Worm (Caenorhabditis elegans): ENCODE measurements around the gene srd-70.

ce11 chrV:20411659-20412058 lies 42.3 kb upstream of the srd-70 start, which contains the start of gene F53H2.3:
- TF ChIP-seq flt-1 (GFP tag; IDR thresholded peaks at IDR 0.05), result no peak
- TF ChIP-seq med-1 (GFP tag; optimal IDR thresholded peaks at IDR 0.05; ENCODE audit: insufficient read depth), result no peak
- no peak for TF ChIP-seq ztf-23 (GFP tag; IDR thresholded peaks at IDR 0.05)
- no peak for TF ChIP-seq tab-1 (GFP tag; IDR thresholded peaks at IDR 0.05)
- no peak for TF ChIP-seq cog-1 (tag; optimal IDR thresholded peaks at IDR 0.05)
- no peak for TF ChIP-seq klf-2 (GFP tag; conservative IDR thresholded peaks at IDR 0.05)
- TF ChIP-seq ztf-29 (GFP tag; IDR thresholded peaks at IDR 0.05), result no peak
- no peak for TF ChIP-seq ref-1 (GFP tag; conservative IDR thresholded peaks at IDR 0.05)
